Fruit fly (Drosophila melanogaster) whole organism, embryonic: ENCODE data around the gene CG42335.

ENCODE experiments used
- Abd-B ChIP-seq: fragments of 200-800 bp; sonication (Bioruptor generic); optimal IDR thresholded peaks from 2 replicates; lab custom pipeline; 2018; ENCODE audit warnings: missing biosample characterization, mild to moderate bottlenecking, missing genetic modification characterization, moderate library complexity
- BEAF-32 ChIP-seq: fragments of 200-800 bp; sonication (Bioruptor generic); optimal IDR thresholded peaks from 3 replicates; lab custom pipeline; 2017; ENCODE audit warnings: missing biosample characterization, missing genetic modification characterization, mild to moderate bottlenecking, moderate library complexity, missing genetic modification reagents
- Bdp1 ChIP-seq: fragments of 200-800 bp; sonication (Bioruptor generic); optimal IDR thresholded peaks from 3 replicates; lab custom pipeline; 2016; ENCODE audit warnings: missing biosample characterization, missing genetic modification characterization
- CG10147 ChIP-seq: fragments of 200-800 bp; sonication (Bioruptor generic); optimal IDR thresholded peaks from 2 replicates; lab custom pipeline; 2019; ENCODE audit warnings: missing biosample characterization, mild to moderate bottlenecking, missing genetic modification characterization, moderate library complexity
- CG10209 ChIP-seq: fragments of 200-800 bp; sonication (Bioruptor generic); optimal IDR thresholded peaks from 3 replicates; lab custom pipeline; 2017; ENCODE audit warnings: missing biosample characterization, mild to moderate bottlenecking, missing genetic modification characterization, missing genetic modification reagents
- CG10267 ChIP-seq: fragments of 200-800 bp; sonication (Bioruptor generic); optimal IDR thresholded peaks from 2 replicates; lab custom pipeline; 2018; ENCODE audit warnings: missing biosample characterization, mild to moderate bottlenecking, missing genetic modification characterization, moderate library complexity
- CG10462 ChIP-seq: fragments of 200-800 bp; sonication (Bioruptor generic); optimal IDR thresholded peaks from 2 replicates; lab custom pipeline; 2016; ENCODE audit warnings: missing biosample characterization, missing genetic modification characterization
- CG10959 ChIP-seq: fragments of 200-800 bp; sonication (Bioruptor generic); IDR thresholded peaks from 2 replicates; pipeline ENCODE4 v1.3.6; 2022; ENCODE audit warnings: missing biosample characterization, missing genetic modification characterization
- CG12942 ChIP-seq: fragments of 200-800 bp; sonication (Bioruptor generic); optimal IDR thresholded peaks from 3 replicates; lab custom pipeline; 2016; ENCODE audit warnings: missing biosample characterization, missing genetic modification characterization
- CG14965 ChIP-seq: fragments of 200-800 bp; sonication (Bioruptor generic); optimal IDR thresholded peaks from 2 replicates; lab custom pipeline; 2016; ENCODE audit warnings: missing biosample characterization, missing genetic modification characterization, borderline replicate concordance
- CG15479 ChIP-seq: fragments of 200-800 bp; sonication (Bioruptor generic); optimal IDR thresholded peaks from 3 replicates; lab custom pipeline; 2019; ENCODE audit warnings: missing biosample characterization, mild to moderate bottlenecking, missing genetic modification characterization, moderate library complexity
- CG1647 ChIP-seq: fragments of 200-800 bp; sonication (Bioruptor generic); optimal IDR thresholded peaks from 3 replicates; lab custom pipeline; 2016; ENCODE audit warnings: missing biosample characterization, missing genetic modification characterization
- CG16815 ChIP-seq: fragments of 200-800 bp; sonication (Bioruptor generic); optimal IDR thresholded peaks from 3 replicates; lab custom pipeline; 2017; ENCODE audit warnings: missing biosample characterization, mild to moderate bottlenecking, missing genetic modification characterization
- CG17802 ChIP-seq: fragments of 200-800 bp; sonication (Bioruptor generic); optimal IDR thresholded peaks from 2 replicates; lab custom pipeline; 2018; ENCODE audit warnings: missing biosample characterization, mild to moderate bottlenecking, missing genetic modification characterization, moderate library complexity
- CG1832 ChIP-seq: fragments of 200-800 bp; sonication (Bioruptor generic); optimal IDR thresholded peaks from 2 replicates; lab custom pipeline; 2017; ENCODE audit warnings: missing biosample characterization, mild to moderate bottlenecking, missing genetic modification characterization, inconsistent platforms
- CG3726 ChIP-seq: fragments of 200-800 bp; sonication (Bioruptor generic); IDR thresholded peaks from 3 replicates; pipeline ENCODE4, ENCODE4 v1.3.6; 2022; ENCODE audit warnings: missing biosample characterization, missing genetic modification characterization
- CG7271 ChIP-seq: fragments of 200-800 bp; sonication (Bioruptor generic); optimal IDR thresholded peaks from 2 replicates; lab custom pipeline; 2018; ENCODE audit warnings: missing biosample characterization, mild to moderate bottlenecking, missing genetic modification characterization, moderate library complexity
- CG7963 ChIP-seq: fragments of 200-800 bp; sonication (Bioruptor generic); IDR thresholded peaks from 3 replicates; pipeline ENCODE4 v1.3.6; 2022; ENCODE audit warnings: missing biosample characterization, missing genetic modification characterization; ENCODE audit not compliant: partially characterized antibody
- CG8359 ChIP-seq: fragments of 200-800 bp; sonication (Bioruptor generic); optimal IDR thresholded peaks from 2 replicates; lab custom pipeline; 2017; ENCODE audit warnings: missing biosample characterization, mild to moderate bottlenecking, missing genetic modification characterization, borderline replicate concordance
- CG8765 ChIP-seq: fragments of 200-800 bp; sonication (Bioruptor generic); IDR thresholded peaks from 2 replicates; pipeline ENCODE4 v1.3.6; 2022; ENCODE audit warnings: missing biosample characterization, missing genetic modification characterization
- CG9932 ChIP-seq: fragments of 200-800 bp; sonication (Bioruptor generic); IDR thresholded peaks from 2 replicates; pipeline ENCODE4 v1.3.6; 2022; ENCODE audit warnings: missing biosample characterization, missing genetic modification characterization
- D19B ChIP-seq: fragments of 200-800 bp; sonication (Bioruptor generic); optimal IDR thresholded peaks from 2 replicates; lab custom pipeline; 2017; ENCODE audit warnings: missing biosample characterization, mild to moderate bottlenecking, missing genetic modification characterization
- HLH54F ChIP-seq: fragments of 200-800 bp; sonication (Bioruptor generic); optimal IDR thresholded peaks from 3 replicates; lab custom pipeline; 2016; ENCODE audit warnings: missing biosample characterization, missing genetic modification characterization
- MESR4 ChIP-seq: fragments of 200-800 bp; sonication (Bioruptor generic); optimal IDR thresholded peaks from 2 replicates; lab custom pipeline; 2018; ENCODE audit warnings: missing biosample characterization, mild to moderate bottlenecking, missing genetic modification characterization, moderate library complexity
- Rfx ChIP-seq: fragments of 200-800 bp; sonication (Bioruptor generic); IDR thresholded peaks from 2 replicates; pipeline ENCODE4 v1.3.6; 2022; ENCODE audit warnings: missing biosample characterization, missing genetic modification characterization
- Scr ChIP-seq: fragments of 200-800 bp; sonication (Bioruptor generic); IDR thresholded peaks from 2 replicates; pipeline ENCODE4 v1.3.6; 2022; ENCODE audit warnings: missing biosample characterization, missing genetic modification characterization; ENCODE audit not compliant: partially characterized antibody
- Side ChIP-seq: fragments of 200-800 bp; sonication (Bioruptor generic); optimal IDR thresholded peaks from 2 replicates; lab custom pipeline; 2016; ENCODE audit warnings: missing biosample characterization, missing genetic modification characterization
- ab ChIP-seq: fragments of 200-800 bp; sonication (Bioruptor generic); optimal IDR thresholded peaks from 2 replicates; lab custom pipeline; 2016; ENCODE audit warnings: missing biosample characterization, missing genetic modification characterization
- bbx ChIP-seq: fragments of 200-800 bp; sonication (Bioruptor generic); IDR thresholded peaks from 2 replicates; pipeline ENCODE4 v1.3.6; 2022; ENCODE audit warnings: missing biosample characterization, missing genetic modification characterization; ENCODE audit not compliant: partially characterized antibody
- bowl ChIP-seq: fragments of 200-800 bp; sonication (Bioruptor generic); IDR thresholded peaks from 2 replicates; pipeline ENCODE4 v1.3.6; 2022; ENCODE audit warnings: missing biosample characterization, missing genetic modification characterization
- cad ChIP-seq: fragments of >200 bp; optimal IDR thresholded peaks from 2 replicates; lab custom pipeline; 2017; ENCODE audit warnings: missing biosample characterization, missing genetic modification characterization
- cas ChIP-seq: fragments of 200-800 bp; sonication (Bioruptor generic); IDR thresholded peaks from 2 replicates; pipeline ENCODE4 v1.3.6; 2022; ENCODE audit warnings: missing biosample characterization, missing genetic modification characterization
- chn ChIP-seq: fragments of 200-800 bp; sonication (Bioruptor generic); optimal IDR thresholded peaks from 2 replicates; lab custom pipeline; 2016; ENCODE audit warnings: missing biosample characterization, missing genetic modification characterization
- cwo ChIP-seq: fragments of 200-800 bp; sonication (Bioruptor generic); optimal IDR thresholded peaks from 3 replicates; lab custom pipeline; 2017; ENCODE audit warnings: missing biosample characterization, missing genetic modification characterization, mild to moderate bottlenecking, moderate library complexity, missing genetic modification reagents
- dati ChIP-seq: fragments of 200-800 bp; sonication (Bioruptor generic); IDR thresholded peaks from 2 replicates; pipeline ENCODE4 v1.3.6; 2022; ENCODE audit warnings: missing biosample characterization, missing genetic modification characterization
- esg ChIP-seq: fragments of 200-800 bp; sonication (Bioruptor generic); conservative IDR thresholded peaks from 2 replicates; pipeline ENCODE4 v1.3.6; 2022; ENCODE audit warnings: missing biosample characterization, missing genetic modification characterization
- eve ChIP-seq, 2 experiments: fragments of >200 bp; optimal IDR thresholded peaks; 2 replicates each; lab custom pipeline; 2017; ENCODE audit warnings: missing biosample characterization in 2 of 2, missing genetic modification characterization in 2 of 2
- fd3F ChIP-seq: fragments of 200-800 bp; sonication (Bioruptor generic); optimal IDR thresholded peaks from 2 replicates; lab custom pipeline; 2018; ENCODE audit warnings: missing biosample characterization, mild to moderate bottlenecking, missing genetic modification characterization, moderate library complexity
- fd96Cb ChIP-seq: fragments of 200-800 bp; sonication (Bioruptor generic); optimal IDR thresholded peaks from 2 replicates; lab custom pipeline; 2018; ENCODE audit warnings: missing biosample characterization, mild to moderate bottlenecking, missing genetic modification characterization, moderate library complexity
- gcm ChIP-seq: fragments of 200-800 bp; sonication (Bioruptor generic); optimal IDR thresholded peaks from 2 replicates; lab custom pipeline; 2019; ENCODE audit warnings: missing biosample characterization, mild to moderate bottlenecking, missing genetic modification characterization, moderate library complexity
- hbn ChIP-seq: fragments of 200-800 bp; sonication (Bioruptor generic); IDR thresholded peaks from 2 replicates; pipeline ENCODE4 v1.3.6; 2022; ENCODE audit warnings: missing biosample characterization, missing genetic modification characterization; ENCODE audit not compliant: partially characterized antibody
- her ChIP-seq: fragments of 200-800 bp; sonication (Bioruptor generic); optimal IDR thresholded peaks from 2 replicates; lab custom pipeline; 2016; ENCODE audit warnings: missing biosample characterization, missing genetic modification characterization
- mam ChIP-seq: fragments of 200-800 bp; sonication (Bioruptor generic); optimal IDR thresholded peaks from 3 replicates; lab custom pipeline; 2016; ENCODE audit warnings: missing biosample characterization, missing genetic modification characterization
- nmo ChIP-seq: fragments of 200-800 bp; sonication (Bioruptor generic); optimal IDR thresholded peaks from 2 replicates; lab custom pipeline; 2018; ENCODE audit warnings: missing biosample characterization, mild to moderate bottlenecking, missing genetic modification characterization, moderate library complexity
- p53 ChIP-seq: fragments of 200-800 bp; sonication (Bioruptor generic); optimal IDR thresholded peaks from 2 replicates; lab custom pipeline; 2016; ENCODE audit warnings: missing biosample characterization, missing genetic modification characterization
- repo ChIP-seq: fragments of 200-800 bp; sonication (Bioruptor generic); optimal IDR thresholded peaks from 2 replicates; lab custom pipeline; 2016; ENCODE audit warnings: missing biosample characterization, missing genetic modification characterization
- sima ChIP-seq: fragments of 200-800 bp; sonication (Bioruptor generic); optimal IDR thresholded peaks from 2 replicates; lab custom pipeline; 2016; ENCODE audit warnings: missing biosample characterization, missing genetic modification characterization
- slou ChIP-seq: fragments of 200-800 bp; sonication (Bioruptor generic); optimal IDR thresholded peaks from 3 replicates; lab custom pipeline; 2016; ENCODE audit warnings: missing biosample characterization, missing genetic modification characterization
- so ChIP-seq: fragments of 200-800 bp; sonication (Bioruptor generic); IDR thresholded peaks from 3 replicates; pipeline ENCODE4 v1.3.6; 2022; ENCODE audit warnings: missing biosample characterization, missing genetic modification characterization
- wek ChIP-seq: fragments of 200-800 bp; sonication (Bioruptor generic); optimal IDR thresholded peaks from 3 replicates; lab custom pipeline; 2018; ENCODE audit warnings: missing biosample characterization, mild to moderate bottlenecking, missing genetic modification characterization, moderate library complexity

The CG42335 gene

dm6 chr3R:21781448-21781847 lies 22.9 kb downstream of the CG42335 start (continued):
- TF ChIP-seq Bdp1 (GFP tag; lab: Kevin White, UChicago) (peak; percentile 51), CG1832 (no peak), CG10147 (GFP tag; lab: Kevin White, UChicago) (peak; percentile 41), Abd-B (GFP tag; lab: Kevin White, UChicago) (peak; percentile 64), CG7271 (tag; lab: Kevin White, UChicago) (no peak), cas (GFP tag; lab: Robert Waterston, UW) (no peak), Side (GFP tag; lab: Kevin White, UChicago) (peak; percentile 32), bowl (GFP tag; lab: Robert Waterston, UW) (no peak; the same call in 1 of the 2 replicates), cwo (GFP tag; lab: Kevin White, UChicago) (peak; percentile 36), her (GFP tag; lab: Kevin White, UChicago) (peak; percentile 3), HLH54F (GFP tag; lab: Kevin White, UChicago) (peak; percentile 54), Rfx (GFP tag; lab: Robert Waterston, UW) (peak; percentile 75), sima (GFP tag; lab: Kevin White, UChicago) (no peak), CG1647 (peak; percentile 23), mam (GFP tag; lab: Kevin White, UChicago) (peak; percentile 76), p53 (GFP tag; lab: Kevin White, UChicago) (no peak), D19B (GFP tag; lab: Kevin White, UChicago) (peak; percentile 14), CG17802 (tag; lab: Kevin White, UChicago) (peak; percentile 14), ab (GFP tag; lab: Kevin White, UChicago) (peak; percentile 40), CG10959 (GFP tag; lab: Robert Waterston, UW) (0 out of 2 replicates have a peak, but pooled peaks have one; percentile 34), hbn (GFP tag; lab: Robert Waterston, UW) (no peak), gcm (GFP tag; lab: Kevin White, UChicago) (peak; percentile 33), fd96Cb (tag; lab: Kevin White, UChicago) (peak; percentile 59), CG12942 (GFP tag; lab: Kevin White, UChicago) (peak; percentile 38), CG10462 (peak; percentile 59), CG3726 (no peak), dati (GFP tag; lab: Robert Waterston, UW) (no peak), repo (GFP tag; lab: Kevin White, UChicago) (no peak), slou (GFP tag; lab: Kevin White, UChicago) (peak; percentile 16), fd3F (GFP tag; lab: Kevin White, UChicago) (peak; percentile 62), so (GFP tag; lab: Robert Waterston, UW) (peak; percentile 75; the same call in 2 of the 3 replicates), CG16815 (peak; percentile 52), CG9932 (peak; percentile 33; the same call in 1 of the 2 replicates), wek (GFP tag; lab: Kevin White, UChicago) (no peak), nmo (GFP tag; lab: Kevin White, UChicago) (peak; percentile 76), bbx (GFP tag; lab: Robert Waterston, UW) (no peak), CG7963 (GFP tag; lab: Robert Waterston, UW) (no peak), CG10209 (GFP tag; lab: Kevin White, UChicago) (peak; percentile 69), eve (GFP tag; optimal IDR thresholded peaks at IDR 0.05; lab: Kevin White, UChicago) (no peak), chn (GFP tag; lab: Kevin White, UChicago) (peak; percentile 41), cad (no peak), CG10267 (tag; lab: Kevin White, UChicago) (peak; percentile 64), CG14965 (GFP tag; lab: Kevin White, UChicago) (no peak), CG8359 (no peak), MESR4 (GFP tag; lab: Kevin White, UChicago) (no peak), esg (GFP tag; lab: Robert Waterston, UW) (peak; percentile 74), BEAF-32 (GFP tag; lab: Kevin White, UChicago) (no peak), CG15479 (GFP tag; lab: Kevin White, UChicago) (no peak), CG8765 (GFP tag; lab: Robert Waterston, UW) (no peak), Scr (GFP tag; lab: Robert Waterston, UW) (no peak)
